Worm (Caenorhabditis elegans): ENCODE data around the gene nstp-7.

nstp-7 gene

ce11 chrV:576070-576469 is 5.6 kb upstream of the nstp-7 start, which contains the start of gene K06H6.5:
K06H6.5 (plus strand) TSS chrV:576370.
- TF ChIP-seq K02D7.2 (tag; optimal IDR thresholded peaks at IDR 0.05), result no peak
- no peak for TF ChIP-seq che-1 (tag; optimal IDR thresholded peaks at IDR 0.05)
- no peak for TF ChIP-seq syd-9 (tag; optimal IDR thresholded peaks at IDR 0.05)
- TF ChIP-seq ceh-48 (tag; optimal IDR thresholded peaks at IDR 0.05), result no peak
- no peak for TF ChIP-seq nhr-11 (tag; optimal IDR thresholded peaks at IDR 0.05)
- no peak for TF ChIP-seq unc-3 (GFP tag; conservative IDR thresholded peaks at IDR 0.05)
- TF ChIP-seq unc-3 (tag; optimal IDR thresholded peaks at IDR 0.05), result no peak
- TF ChIP-seq pag-3 (tag; optimal IDR thresholded peaks at IDR 0.05; ENCODE audit: borderline replicate concordance), result no peak
- no peak for TF ChIP-seq fkh-10 (GFP tag; optimal IDR thresholded peaks at IDR 0.05)
- TF ChIP-seq ttx-3 (tag; optimal IDR thresholded peaks at IDR 0.05), result no peak
- no peak for TF ChIP-seq K09A11.1 (tag; optimal IDR thresholded peaks at IDR 0.05; ENCODE audit: insufficient read depth)
- TF ChIP-seq pqm-1 (tag; optimal IDR thresholded peaks at IDR 0.05), result no peak
- TF ChIP-seq hlh-13 (GFP tag; optimal IDR thresholded peaks at IDR 0.05), result no peak
- no peak for TF ChIP-seq hlh-15 (tag; optimal IDR thresholded peaks at IDR 0.05)
- TF ChIP-seq ceh-6 (GFP tag; optimal IDR thresholded peaks at IDR 0.05), result no peak
- no peak for TF ChIP-seq sox-2 (GFP tag; IDR thresholded peaks at IDR 0.05)
- no peak for TF ChIP-seq fax-1 (tag; optimal IDR thresholded peaks at IDR 0.05)
- no peak for TF ChIP-seq mec-3 (tag; optimal IDR thresholded peaks at IDR 0.05; ENCODE audit: borderline replicate concordance)

ce11 chrV:576918-577317 is 4.8 kb upstream of the nstp-7 start:
- no peak for TF ChIP-seq C08G9.2 (tag; optimal IDR thresholded peaks at IDR 0.05)
- TF ChIP-seq pag-3 (tag; optimal IDR thresholded peaks at IDR 0.05; ENCODE audit: borderline replicate concordance), result no peak

- TF ChIP-seq unc-42 (tag; optimal IDR thresholded peaks at IDR 0.05), result no peak
- no peak for TF ChIP-seq pros-1 (tag; optimal IDR thresholded peaks at IDR 0.05)
- no peak for TF ChIP-seq ceh-48 (tag; optimal IDR thresholded peaks at IDR 0.05)
- TF ChIP-seq ahr-1 (tag; optimal IDR thresholded peaks at IDR 0.05), result no peak
- TF ChIP-seq unc-86 (tag; optimal IDR thresholded peaks at IDR 0.05), result no peak
- TF ChIP-seq Y22D7AL.16 (tag; optimal IDR thresholded peaks at IDR 0.05), result no peak
- TF ChIP-seq nhr-232 (tag; optimal IDR thresholded peaks at IDR 0.05), result no peak
- TF ChIP-seq ets-4 (tag; optimal IDR thresholded peaks at IDR 0.05), result no peak
- TF ChIP-seq pqm-1 (tag; optimal IDR thresholded peaks at IDR 0.05), result no peak
- TF ChIP-seq lim-6 (tag; optimal IDR thresholded peaks at IDR 0.05), result no peak
- no peak for TF ChIP-seq elt-2 (tag; optimal IDR thresholded peaks at IDR 0.05)
- TF ChIP-seq ceh-18 (tag; optimal IDR thresholded peaks at IDR 0.05), result no peak
- TF ChIP-seq dve-1 (tag; optimal IDR thresholded peaks at IDR 0.05), result no peak
- no peak for TF ChIP-seq sox-4 (tag; optimal IDR thresholded peaks at IDR 0.05)
- TF ChIP-seq ref-2 (tag; optimal IDR thresholded peaks at IDR 0.05), result no peak
- TF ChIP-seq ztf-16 (tag; optimal IDR thresholded peaks at IDR 0.05), result no peak
- no peak for TF ChIP-seq odd-2 (tag; optimal IDR thresholded peaks at IDR 0.05)
- no peak for TF ChIP-seq madf-2 (tag; optimal IDR thresholded peaks at IDR 0.05)
- no peak for TF ChIP-seq gmeb-2 (tag; optimal IDR thresholded peaks at IDR 0.05)
- TF ChIP-seq hlh-30 (tag; optimal IDR thresholded peaks at IDR 0.05; ENCODE audit: insufficient read depth), result no peak
Observed at ce11 chrV:578977-579376, 2.7 kb upstream of the nstp-7 start, which contains the start of gene K06H6.4. K06H6.4 (plus strand) TSS chrV:579277.

- TF ChIP-seq fkh-10 (GFP tag; optimal IDR thresholded peaks at IDR 0.05), result no peak
- no peak for TF ChIP-seq ceh-34 (tag; optimal IDR thresholded peaks at IDR 0.05)
- no peak for TF ChIP-seq ceh-14 (tag; optimal IDR thresholded peaks at IDR 0.05)
- no peak for TF ChIP-seq hlh-8 (tag; optimal IDR thresholded peaks at IDR 0.05)
- TF ChIP-seq tbx-2 (tag; optimal IDR thresholded peaks at IDR 0.05), result no peak
- TF ChIP-seq ama-1 (optimal IDR thresholded peaks at IDR 0.05), result no peak
- no peak for TF ChIP-seq mec-3 (tag; optimal IDR thresholded peaks at IDR 0.05; ENCODE audit: borderline replicate concordance)
Observed at ce11 chrV:585472-585871, 3.8 kb downstream of the nstp-7 start, which contains the start of gene K06H6.2. K06H6.2 (plus strand) TSS chrV:585772.
